Worm (Caenorhabditis elegans) whole organism, L3 larva: ENCODE measurements around the gene ZC190.2.

Experiments used
- R02D3.7 ChIP-seq: fragments of 150-350 bp; optimal IDR thresholded peaks from 2 replicates; lab custom pipeline; 2014; ENCODE audit warnings: missing biosample characterization, missing genetic modification characterization
- ZK546.5 ChIP-seq: sonication (generic microtip); optimal IDR thresholded peaks from 2 replicates; lab custom pipeline; 2017; ENCODE audit warnings: missing biosample characterization, missing genetic modification characterization
- aly-2 ChIP-seq: fragments of 150-350 bp; optimal IDR thresholded peaks from 2 replicates; lab custom pipeline; 2014; ENCODE audit warnings: missing biosample characterization, missing genetic modification characterization
- ceh-16 ChIP-seq: sonication (generic microtip); optimal IDR thresholded peaks from 2 replicates; lab custom pipeline; 2017; ENCODE audit warnings: missing biosample characterization, missing genetic modification characterization
- ceh-82 ChIP-seq: fragments of 150-350 bp; optimal IDR thresholded peaks from 2 replicates; lab custom pipeline; 2014; ENCODE audit warnings: missing biosample characterization, missing genetic modification characterization
- ceh-9 ChIP-seq: sonication (generic microtip); optimal IDR thresholded peaks from 2 replicates; lab custom pipeline; 2018; ENCODE audit warnings: missing biosample characterization, missing genetic modification characterization
- daf-12 ChIP-seq: fragments of 150-350 bp; optimal IDR thresholded peaks from 2 replicates; lab custom pipeline; 2014; ENCODE audit warnings: missing biosample characterization, missing genetic modification reagents, missing genetic modification characterization
- egl-5 ChIP-seq: fragments of 150-350 bp; optimal IDR thresholded peaks from 2 replicates; lab custom pipeline; 2017; ENCODE audit warnings: missing biosample characterization, missing genetic modification reagents, missing genetic modification characterization, inconsistent platforms
- elt-1 ChIP-seq: fragments of 150-350 bp; optimal IDR thresholded peaks from 2 replicates; lab custom pipeline; 2014; ENCODE audit warnings: missing biosample characterization, missing genetic modification characterization
- elt-2 ChIP-seq: sonication (generic microtip); optimal IDR thresholded peaks from 2 replicates; lab custom pipeline; 2016; ENCODE audit warnings: missing genetic modification reagents, mild to moderate bottlenecking, missing genetic modification characterization, missing compliant biosample characterization
- elt-3 ChIP-seq, 3 experiments: fragments of 150-350 bp in 1 of 3; sonication (generic microtip) in 2 of 3; optimal IDR thresholded peaks; 2 replicates in 2 of 3; 4 replicates in 1 of 3; lab custom pipeline; 2014 to 2017; ENCODE audit warnings: missing biosample characterization in 3 of 3, missing genetic modification characterization in 3 of 3
- fkh-10 ChIP-seq: sonication (generic microtip); optimal IDR thresholded peaks from 2 replicates; lab custom pipeline; 2017; ENCODE audit warnings: missing biosample characterization, missing genetic modification reagents, missing genetic modification characterization
- fos-1 ChIP-seq: fragments of 150-350 bp; optimal IDR thresholded peaks from 2 replicates; lab custom pipeline; 2014; ENCODE audit warnings: missing biosample characterization, missing genetic modification characterization
- jun-1 ChIP-seq: fragments of 150-350 bp; optimal IDR thresholded peaks from 2 replicates; lab custom pipeline; 2014; ENCODE audit warnings: missing biosample characterization, missing genetic modification reagents, missing genetic modification characterization
- lin-39 ChIP-seq: fragments of 150-350 bp; optimal IDR thresholded peaks from 2 replicates; lab custom pipeline; 2018; ENCODE audit warnings: missing biosample characterization, missing genetic modification reagents, missing genetic modification characterization
- lsy-12 ChIP-seq: sonication (generic microtip); optimal IDR thresholded peaks from 2 replicates; lab custom pipeline; 2016; ENCODE audit warnings: mild to moderate bottlenecking, missing genetic modification characterization, missing compliant biosample characterization
- mdl-1 ChIP-seq: fragments of 150-350 bp; optimal IDR thresholded peaks from 2 replicates; lab custom pipeline; 2014; ENCODE audit warnings: missing biosample characterization, missing genetic modification characterization
- nfya-1 ChIP-seq: sonication (generic microtip); optimal IDR thresholded peaks from 2 replicates; lab custom pipeline; 2017; ENCODE audit warnings: missing genetic modification characterization, mild to moderate bottlenecking, missing compliant biosample characterization, antibody characterized with exemption, moderate library complexity; ENCODE audit not compliant: insufficient read depth
- nhr-11 ChIP-seq: fragments of 150-350 bp; optimal IDR thresholded peaks from 2 replicates; lab custom pipeline; 2014; ENCODE audit warnings: missing biosample characterization, missing genetic modification characterization
- nhr-12 ChIP-seq: fragments of 150-350 bp; optimal IDR thresholded peaks from 2 replicates; lab custom pipeline; 2014; ENCODE audit warnings: missing biosample characterization, missing genetic modification characterization
- nhr-237 ChIP-seq: fragments of 150-350 bp; optimal IDR thresholded peaks from 2 replicates; lab custom pipeline; 2014; ENCODE audit warnings: missing biosample characterization, missing genetic modification characterization
- nhr-25 ChIP-seq: sonication (generic microtip); optimal IDR thresholded peaks from 2 replicates; lab custom pipeline; 2017; ENCODE audit warnings: missing biosample characterization, missing genetic modification characterization
- nhr-28 ChIP-seq: fragments of 150-350 bp; optimal IDR thresholded peaks from 2 replicates; lab custom pipeline; 2014; ENCODE audit warnings: missing biosample characterization, missing genetic modification characterization
- nhr-67 ChIP-seq: fragments of 150-350 bp; optimal IDR thresholded peaks from 2 replicates; lab custom pipeline; 2014; ENCODE audit warnings: missing biosample characterization, missing genetic modification characterization
- nhr-76 ChIP-seq: fragments of 150-350 bp; sonication (generic microtip); optimal IDR thresholded peaks from 5 replicates; lab custom pipeline; 2014; ENCODE audit warnings: missing biosample characterization, missing genetic modification characterization
- pha-4 ChIP-seq: fragments of 150-350 bp; optimal IDR thresholded peaks from 2 replicates; lab custom pipeline; 2014; ENCODE audit warnings: missing biosample characterization, missing genetic modification reagents, missing genetic modification characterization
- pqm-1 ChIP-seq: fragments of 150-350 bp; optimal IDR thresholded peaks from 2 replicates; lab custom pipeline; 2017; ENCODE audit warnings: missing biosample characterization, missing genetic modification characterization, inconsistent platforms
- sea-2 ChIP-seq: fragments of 150-350 bp; sonication (generic microtip); optimal IDR thresholded peaks from 4 replicates; lab custom pipeline; 2014; ENCODE audit warnings: missing biosample characterization, missing genetic modification reagents, missing genetic modification characterization
- skn-1 ChIP-seq: fragments of 150-350 bp; optimal IDR thresholded peaks from 2 replicates; lab custom pipeline; 2014; ENCODE audit warnings: missing biosample characterization, missing genetic modification characterization
- tbx-2 ChIP-seq: sonication (generic microtip); optimal IDR thresholded peaks from 2 replicates; lab custom pipeline; 2016; ENCODE audit warnings: mild to moderate bottlenecking, missing genetic modification characterization, missing compliant biosample characterization
- unc-39 ChIP-seq: sonication (generic microtip); optimal IDR thresholded peaks from 4 replicates; lab custom pipeline; 2017; ENCODE audit warnings: missing biosample characterization, missing genetic modification characterization
- zag-1 ChIP-seq: fragments of 150-350 bp; optimal IDR thresholded peaks from 2 replicates; lab custom pipeline; 2014; ENCODE audit warnings: missing biosample characterization, missing genetic modification characterization
- ztf-11 ChIP-seq: fragments of 150-350 bp; optimal IDR thresholded peaks from 2 replicates; lab custom pipeline; 2014; ENCODE audit warnings: missing biosample characterization, missing genetic modification characterization

Gene ZC190.2

DNA sequence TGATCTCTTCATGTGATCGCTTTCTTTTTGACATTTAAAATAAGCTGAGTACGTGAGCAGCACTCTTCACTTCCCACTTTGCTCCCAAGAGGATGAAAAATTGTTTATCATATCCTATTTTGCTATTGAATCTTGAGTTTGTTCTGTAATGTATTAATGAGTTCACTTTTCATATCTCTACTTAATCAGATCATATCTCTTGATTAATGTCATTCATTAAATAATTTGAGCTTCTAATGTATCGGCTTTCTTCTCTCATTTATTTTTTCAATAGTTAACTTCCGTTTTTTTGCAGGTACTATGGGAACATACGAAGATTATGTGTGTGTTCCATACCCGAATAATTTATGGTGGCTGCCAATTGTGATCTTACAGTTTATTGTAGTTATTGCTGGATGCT lies at the start of gene ZC190.2:
ZC190.2 (plus strand) TSS at position 301 of the 400 bp plus-strand sequence.
- TF ChIP-seq elt-1 (no peak), fkh-10 (GFP tag; lab: Kevin White, UChicago) (no peak), ceh-9 (tag; lab: Kevin White, UChicago) (no peak), nfya-1 (tag; lab: Kevin White, UChicago) (no peak), nhr-237 (tag; lab: Kevin White, UChicago) (no peak), nhr-12 (tag; lab: Kevin White, UChicago) (no peak)
- TF ChIP-seq, all 47 proteins: peak for 0

DNA sequence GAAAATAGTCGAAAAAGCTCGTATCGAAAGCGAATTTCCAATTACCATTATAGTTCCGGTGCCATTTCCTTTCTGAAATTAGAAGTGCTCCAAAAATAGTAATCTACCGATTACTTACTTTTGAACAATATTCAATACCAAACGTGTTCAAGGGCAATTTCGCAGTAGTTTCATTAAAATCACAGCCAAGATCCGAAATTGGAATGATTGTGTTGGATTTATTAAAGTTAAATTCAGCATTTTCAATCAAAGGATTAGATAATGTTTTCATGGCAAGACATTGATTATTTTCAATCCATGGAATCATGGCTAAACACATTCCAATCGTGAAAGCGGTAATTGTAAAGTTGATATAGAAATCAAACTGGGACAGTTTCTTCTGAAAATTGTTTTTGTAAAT lies 48.4 kb upstream of the ZC190.2 start:
- TF ChIP-seq nhr-28 (tag; lab: Kevin White, UChicago) = no peak
- TF ChIP-seq elt-2 (tag; lab: Kevin White, UChicago) = no peak
- TF ChIP-seq egl-5 = no peak
- TF ChIP-seq elt-1 = no peak
- no peak for TF ChIP-seq mdl-1 (tag; lab: Kevin White, UChicago)
- TF ChIP-seq pha-4 (tag; lab: Kevin White, UChicago) = no peak
- no peak for TF ChIP-seq lsy-12 (tag; lab: Kevin White, UChicago)
- no peak for TF ChIP-seq fkh-10 (GFP tag; lab: Kevin White, UChicago)
- no peak for TF ChIP-seq nfya-1 (tag; lab: Kevin White, UChicago)
- no peak for TF ChIP-seq lin-39 (tag; lab: Kevin White, UChicago)
- TF ChIP-seq aly-2 (tag; lab: Kevin White, UChicago) = no peak
- no peak for TF ChIP-seq fos-1 (tag; lab: Kevin White, UChicago)
- no peak for TF ChIP-seq nhr-76 (tag; lab: Kevin White, UChicago)
- no peak for TF ChIP-seq skn-1 (tag; lab: Kevin White, UChicago)

DNA sequence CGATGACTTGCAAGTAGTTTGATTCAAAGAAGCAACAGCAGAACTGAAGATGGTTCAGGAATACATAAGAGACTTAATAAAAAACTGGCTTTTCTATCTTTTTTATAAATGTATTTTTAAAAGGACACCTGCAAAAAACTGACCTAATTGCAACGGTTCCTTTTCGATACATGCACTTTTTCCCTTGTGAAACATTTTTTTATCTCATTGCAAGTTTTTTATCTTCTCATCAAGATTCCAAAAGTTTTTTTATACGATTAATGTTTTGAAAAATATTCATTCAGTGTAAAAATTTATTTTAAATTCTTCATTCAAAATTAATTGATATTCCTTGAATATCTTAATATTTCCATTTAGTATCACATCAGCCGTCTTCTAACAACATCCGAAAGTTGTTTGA lies 45.6 kb upstream of the ZC190.2 start, which contains the start of gene oac-29:
oac-29 (minus strand) TSS at position 101 of the 400 bp plus-strand sequence.
- TF ChIP-seq ceh-82 (tag; lab: Kevin White, UChicago) (no peak), ceh-9 (tag; lab: Kevin White, UChicago) (no peak), nfya-1 (tag; lab: Kevin White, UChicago) (no peak), ztf-11 (tag; lab: Kevin White, UChicago) (no peak), nhr-25 (tag; lab: Kevin White, UChicago) (no peak), sea-2 (GFP tag; lab: Kevin White, UChicago) (no peak), tbx-2 (tag; lab: Kevin White, UChicago) (no peak), unc-39 (no peak), fkh-10 (GFP tag; lab: Kevin White, UChicago) (no peak), jun-1 (tag; lab: Kevin White, UChicago) (no peak), pqm-1 (no peak), R02D3.7 (no peak), elt-1 (no peak), elt-3 (tag; optimal IDR thresholded peaks at IDR 0.05; lab: Kevin White, UChicago) (no peak), ZK546.5 (tag; lab: Kevin White, UChicago) (no peak)

DNA sequence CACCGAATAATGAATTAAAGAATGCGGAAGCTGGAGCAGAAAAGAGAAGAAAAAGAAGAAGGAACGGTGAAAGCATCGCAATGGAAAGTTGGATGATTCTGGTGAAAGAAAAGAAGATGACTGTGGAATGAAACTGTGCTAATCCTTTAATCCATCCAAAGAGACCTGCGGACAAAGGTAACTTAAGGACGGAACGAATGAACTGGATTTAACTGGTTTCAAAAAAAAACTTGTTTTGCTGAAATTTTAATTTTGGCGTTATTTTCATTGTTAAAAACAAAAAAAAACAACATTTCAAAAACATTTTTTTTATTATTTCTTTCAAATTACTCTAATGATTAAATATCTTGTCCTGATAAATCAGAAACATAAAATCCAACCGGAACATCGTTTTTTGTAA lies 44.2 kb upstream of the ZC190.2 start, which contains the start of gene grl-12:
grl-12 (minus strand) TSS at position 101 of the 400 bp plus-strand sequence.
- TF ChIP-seq nhr-76 (tag; lab: Kevin White, UChicago) = no peak
- TF ChIP-seq fos-1 (tag; lab: Kevin White, UChicago) = no peak
- no peak for TF ChIP-seq nfya-1 (tag; lab: Kevin White, UChicago)
- no peak for TF ChIP-seq nhr-11 (tag; lab: Kevin White, UChicago)
- TF ChIP-seq ceh-16 (tag; lab: Kevin White, UChicago) = no peak
- no peak for TF ChIP-seq zag-1 (tag; lab: Kevin White, UChicago)
- no peak for TF ChIP-seq pqm-1
- TF ChIP-seq ceh-9 (tag; lab: Kevin White, UChicago) = no peak
- TF ChIP-seq ztf-11 (tag; lab: Kevin White, UChicago) = no peak
- TF ChIP-seq R02D3.7 = no peak
- no peak for TF ChIP-seq lsy-12 (tag; lab: Kevin White, UChicago)
- TF ChIP-seq elt-2 (tag; lab: Kevin White, UChicago) = no peak
- TF ChIP-seq pha-4 (tag; lab: Kevin White, UChicago) = no peak
- TF ChIP-seq daf-12 = no peak
- no peak for TF ChIP-seq aly-2 (tag; lab: Kevin White, UChicago)
- no peak for TF ChIP-seq jun-1 (tag; lab: Kevin White, UChicago)
- TF ChIP-seq ceh-82 (tag; lab: Kevin White, UChicago) = no peak
- no peak for TF ChIP-seq nhr-67 (tag; lab: Kevin White, UChicago)
